Worm (Caenorhabditis elegans) whole organism, L2 larva: ENCODE data around the gene Y43F8B.18.

Source experiments
- C34F6.9 ChIP-seq: fragments of 150-350 bp; optimal IDR thresholded peaks from 2 replicates; lab custom pipeline; 2014; ENCODE audit warnings: missing biosample characterization, missing genetic modification characterization
- F13H6.1 ChIP-seq: sonication (generic microtip); optimal IDR thresholded peaks from 2 replicates; lab custom pipeline; 2016; ENCODE audit warnings: missing genetic modification characterization, missing compliant biosample characterization
- R02D3.7 ChIP-seq: fragments of 150-350 bp; optimal IDR thresholded peaks from 2 replicates; lab custom pipeline; 2014; ENCODE audit warnings: missing biosample characterization, missing genetic modification characterization
- Y55F3AM.14 ChIP-seq: fragments of 200-800 bp; sonication (Bioruptor generic); optimal IDR thresholded peaks from 2 replicates; lab custom pipeline; 2018; ENCODE audit warnings: mild to moderate bottlenecking, missing genetic modification characterization, missing compliant biosample characterization
- ZK546.5 ChIP-seq: sonication (generic microtip); optimal IDR thresholded peaks from 2 replicates; lab custom pipeline; 2017; ENCODE audit warnings: missing biosample characterization, missing genetic modification characterization
- alr-1 ChIP-seq: fragments of 150-350 bp; optimal IDR thresholded peaks from 2 replicates; lab custom pipeline; 2014; ENCODE audit warnings: missing biosample characterization, missing genetic modification characterization
- ama-1 ChIP-seq: fragments of 150-350 bp; optimal IDR thresholded peaks from 2 replicates; lab custom pipeline; 2018; ENCODE audit warnings: inconsistent platforms
- blmp-1 ChIP-seq: sonication (generic microtip); optimal IDR thresholded peaks from 2 replicates; lab custom pipeline; 2017; ENCODE audit warnings: missing genetic modification characterization, mild to moderate bottlenecking, missing compliant biosample characterization, antibody characterized with exemption, moderate library complexity; ENCODE audit not compliant: insufficient read depth
- ceh-16 ChIP-seq: fragments of 150-350 bp; optimal IDR thresholded peaks from 2 replicates; lab custom pipeline; 2014; ENCODE audit warnings: missing biosample characterization, missing genetic modification characterization
- ceh-82 ChIP-seq: fragments of 150-350 bp; optimal IDR thresholded peaks from 2 replicates; lab custom pipeline; 2014; ENCODE audit warnings: missing biosample characterization, missing genetic modification characterization
- crh-2 ChIP-seq: sonication (generic microtip); optimal IDR thresholded peaks from 2 replicates; lab custom pipeline; 2017; ENCODE audit warnings: missing biosample characterization, missing genetic modification characterization
- dmd-4 ChIP-seq: sonication (generic microtip); optimal IDR thresholded peaks from 2 replicates; lab custom pipeline; 2017; ENCODE audit warnings: missing biosample characterization, missing genetic modification characterization
- egl-27 ChIP-seq: sonication (generic microtip); optimal IDR thresholded peaks from 3 replicates; lab custom pipeline; 2017; ENCODE audit warnings: missing biosample characterization, missing genetic modification reagents, missing genetic modification characterization
- elt-1 ChIP-seq: fragments of 150-350 bp; optimal IDR thresholded peaks from 2 replicates; lab custom pipeline; 2014; ENCODE audit warnings: missing biosample characterization, missing genetic modification characterization
- fos-1 ChIP-seq: fragments of 150-350 bp; optimal IDR thresholded peaks from 2 replicates; lab custom pipeline; 2014; ENCODE audit warnings: missing biosample characterization, missing genetic modification characterization
- gmeb-1 ChIP-seq: fragments of 150-350 bp; optimal IDR thresholded peaks from 2 replicates; lab custom pipeline; 2014; ENCODE audit warnings: missing biosample characterization, missing genetic modification characterization
- lin-11 ChIP-seq: fragments of 150-350 bp; sonication (generic microtip); optimal IDR thresholded peaks from 2 replicates; lab custom pipeline; 2014; ENCODE audit warnings: missing biosample characterization, missing genetic modification characterization, inconsistent platforms, mixed read lengths
- lin-13 ChIP-seq: fragments of 150-350 bp; optimal IDR thresholded peaks from 2 replicates; lab custom pipeline; 2014; ENCODE audit warnings: missing biosample characterization, missing genetic modification reagents, missing genetic modification characterization
- lin-39 ChIP-seq: fragments of 150-350 bp; optimal IDR thresholded peaks from 2 replicates; lab custom pipeline; 2014; ENCODE audit warnings: missing biosample characterization, missing genetic modification reagents, missing genetic modification characterization
- lsy-2 ChIP-seq, 2 experiments: fragments of 150-350 bp in 1 of 2; sonication (generic microtip) in 1 of 2; optimal IDR thresholded peaks; 2 replicates each; lab custom pipeline; 2014 to 2017; ENCODE audit warnings: missing biosample characterization in 2 of 2, missing genetic modification characterization in 2 of 2
- mbf-1 ChIP-seq: sonication (generic microtip); optimal IDR thresholded peaks from 2 replicates; lab custom pipeline; 2017; ENCODE audit warnings: missing biosample characterization, missing genetic modification characterization
- mdl-1 ChIP-seq, 2 experiments: fragments of 150-350 bp in 1 of 2; sonication (generic microtip) in 1 of 2; optimal IDR thresholded peaks; 2 replicates each; lab custom pipeline; 2017; ENCODE audit warnings: missing biosample characterization in 2 of 2, missing genetic modification characterization in 2 of 2
- nhr-10 ChIP-seq: sonication (generic microtip); optimal IDR thresholded peaks from 2 replicates; lab custom pipeline; 2017; ENCODE audit warnings: missing biosample characterization, missing genetic modification characterization
- nhr-11 ChIP-seq: fragments of 150-350 bp; optimal IDR thresholded peaks from 2 replicates; lab custom pipeline; 2014; ENCODE audit warnings: missing biosample characterization, missing genetic modification characterization
- nhr-12 ChIP-seq: fragments of 150-350 bp; optimal IDR thresholded peaks from 2 replicates; lab custom pipeline; 2014; ENCODE audit warnings: missing biosample characterization, missing genetic modification characterization
- nhr-129 ChIP-seq: fragments of 150-350 bp; optimal IDR thresholded peaks from 2 replicates; lab custom pipeline; 2014; ENCODE audit warnings: missing biosample characterization, missing genetic modification characterization
- nhr-21 ChIP-seq: fragments of 150-350 bp; optimal IDR thresholded peaks from 2 replicates; lab custom pipeline; 2014; ENCODE audit warnings: missing biosample characterization, missing genetic modification characterization
- nhr-23 ChIP-seq: fragments of 150-350 bp; optimal IDR thresholded peaks from 2 replicates; lab custom pipeline; 2014; ENCODE audit warnings: missing biosample characterization, missing genetic modification reagents, missing genetic modification characterization
- nhr-237 ChIP-seq: fragments of 150-350 bp; optimal IDR thresholded peaks from 2 replicates; lab custom pipeline; 2014; ENCODE audit warnings: missing biosample characterization, missing genetic modification characterization
- nhr-25 ChIP-seq: fragments of 150-350 bp; sonication (generic microtip); optimal IDR thresholded peaks from 3 replicates; lab custom pipeline; 2014; ENCODE audit warnings: missing biosample characterization, missing genetic modification characterization
- nhr-6 ChIP-seq: fragments of 150-350 bp; optimal IDR thresholded peaks from 2 replicates; lab custom pipeline; 2014; ENCODE audit warnings: missing biosample characterization, missing genetic modification characterization
- nhr-77 ChIP-seq: fragments of 150-350 bp; optimal IDR thresholded peaks from 2 replicates; lab custom pipeline; 2014; ENCODE audit warnings: missing biosample characterization, missing genetic modification characterization
- peb-1 ChIP-seq: fragments of 150-350 bp; optimal IDR thresholded peaks from 2 replicates; lab custom pipeline; 2014; ENCODE audit warnings: missing biosample characterization, missing genetic modification characterization
- sem-4 ChIP-seq: fragments of 150-350 bp; optimal IDR thresholded peaks from 2 replicates; lab custom pipeline; 2014; ENCODE audit warnings: missing biosample characterization, missing genetic modification reagents, missing genetic modification characterization
- skn-1 ChIP-seq: sonication (generic microtip); optimal IDR thresholded peaks from 2 replicates; lab custom pipeline; 2017; ENCODE audit warnings: missing biosample characterization, missing genetic modification characterization
- sma-3 ChIP-seq: sonication (generic microtip); optimal IDR thresholded peaks from 2 replicates; lab custom pipeline; 2016; ENCODE audit warnings: missing genetic modification reagents, missing genetic modification characterization, missing compliant biosample characterization
- sma-9 ChIP-seq, 2 experiments: fragments of 150-350 bp in 1 of 2; sonication (generic microtip) in 1 of 2; optimal IDR thresholded peaks; 2 replicates each; lab custom pipeline; 2014 to 2016; ENCODE audit warnings: missing genetic modification characterization in 2 of 2, mild to moderate bottlenecking in 1 of 2, missing biosample characterization in 1 of 2, missing compliant biosample characterization in 1 of 2, missing genetic modification reagents in 1 of 2, moderate library complexity in 1 of 2
- unc-62 ChIP-seq: fragments of 150-350 bp; optimal IDR thresholded peaks from 2 replicates; lab custom pipeline; 2014; ENCODE audit warnings: missing biosample characterization, missing genetic modification reagents, missing genetic modification characterization
- zag-1 ChIP-seq: fragments of 150-350 bp; optimal IDR thresholded peaks from 2 replicates; lab custom pipeline; 2014; ENCODE audit warnings: missing biosample characterization, missing genetic modification characterization
- ztf-11 ChIP-seq: sonication (generic microtip); optimal IDR thresholded peaks from 2 replicates; lab custom pipeline; 2017; ENCODE audit warnings: missing biosample characterization, missing genetic modification characterization
- ztf-4 ChIP-seq: fragments of 150-350 bp; optimal IDR thresholded peaks from 2 replicates; lab custom pipeline; 2014; ENCODE audit warnings: missing biosample characterization, missing genetic modification characterization

Y43F8B.18 gene

DNA sequence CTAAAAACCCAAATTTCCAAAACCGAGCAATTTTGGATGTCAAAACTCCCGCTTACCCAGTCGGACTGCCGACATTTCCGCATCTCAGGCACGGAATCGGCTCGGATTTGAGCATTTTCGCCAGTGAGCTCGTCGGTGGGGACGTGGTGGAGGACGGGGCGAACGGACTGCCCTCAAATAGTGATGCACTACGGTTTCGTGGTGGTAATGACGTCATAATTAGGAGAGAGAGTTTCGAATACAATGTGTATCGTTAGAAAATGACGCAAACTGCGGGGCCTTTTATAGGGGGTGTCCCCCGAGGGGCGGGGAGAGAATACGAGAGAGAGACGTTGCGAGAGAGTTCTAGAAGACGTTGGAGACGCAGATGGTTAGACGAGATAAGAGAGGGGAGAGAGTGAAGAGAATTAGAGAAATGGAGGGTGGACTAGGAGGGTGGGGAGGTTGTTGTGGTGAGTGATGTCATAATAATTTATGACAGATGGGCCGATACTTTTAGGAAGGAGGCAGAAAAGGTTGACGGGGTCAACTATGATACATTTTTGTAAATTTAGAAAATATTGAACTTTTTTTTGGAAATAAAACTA is 36.9 kb downstream of the Y43F8B.18 start (continued):
- peak; percentile 75 for TF ChIP-seq C34F6.9 (tag; lab: Kevin White, UChicago)
- peak; percentile 90 for TF ChIP-seq lin-13 (GFP tag; lab: Kevin White, UChicago)
- TF ChIP-seq alr-1 (tag; lab: Kevin White, UChicago): no peak
- TF ChIP-seq sma-3 (GFP tag; lab: Kevin White, UChicago): peak; percentile 96
- TF ChIP-seq unc-62 (GFP tag; lab: Kevin White, UChicago): peak; percentile 73
- TF ChIP-seq lsy-2 (tag; optimal IDR thresholded peaks at IDR 0.05; lab: Kevin White, UChicago): peak; percentile 65 to 89
- peak; percentile 92 for TF ChIP-seq ztf-4
- peak; percentile 88 for TF ChIP-seq nhr-6 (tag; lab: Kevin White, UChicago)
- peak; percentile 79 for TF ChIP-seq fos-1 (tag; lab: Kevin White, UChicago)
- TF ChIP-seq blmp-1 (tag; lab: Kevin White, UChicago): peak; percentile 77
- peak; percentile 94 for TF ChIP-seq nhr-25 (tag; lab: Kevin White, UChicago)
- peak; percentile 88 for TF ChIP-seq F13H6.1 (tag; lab: Kevin White, UChicago)
- TF ChIP-seq lin-39 (tag; lab: Kevin White, UChicago): peak; percentile 11
- no peak for TF ChIP-seq skn-1

DNA sequence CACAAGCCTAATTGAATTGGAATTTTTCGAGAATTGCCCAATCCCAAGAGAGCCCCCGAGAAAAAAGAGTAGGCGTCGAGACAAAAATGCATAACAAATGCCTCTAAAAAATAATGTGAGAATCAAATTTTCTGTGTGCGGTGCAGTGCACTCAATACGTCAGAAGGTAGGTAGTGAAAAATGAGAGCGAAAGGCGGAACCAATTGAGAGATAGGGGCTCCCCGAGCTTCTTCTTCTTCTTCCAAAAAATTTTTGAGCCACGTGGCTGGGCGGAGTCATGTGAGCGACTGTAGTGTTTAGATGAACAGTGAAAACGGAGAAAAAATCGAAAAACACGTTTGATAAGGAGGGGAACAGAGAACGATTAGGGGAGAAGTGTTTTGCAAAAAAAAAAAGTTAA is 38.8 kb downstream of the Y43F8B.18 start:
- TF ChIP-seq fos-1 (tag; lab: Kevin White, UChicago) (peak; percentile 6), sma-9 (GFP tag; optimal IDR thresholded peaks at IDR 0.05; lab: Kevin White, UChicago) (peak; percentile 66), sma-9 (tag; optimal IDR thresholded peaks at IDR 0.05; lab: Kevin White, UChicago) (no peak), dmd-4 (no peak), F13H6.1 (tag; lab: Kevin White, UChicago) (peak; percentile 4), crh-2 (tag; lab: Kevin White, UChicago) (peak; percentile 82), lin-11 (tag; lab: Kevin White, UChicago) (no peak), lsy-2 (tag; optimal IDR thresholded peaks at IDR 0.05; lab: Kevin White, UChicago) (peak in 1 of 2 experiments; percentile 34), mdl-1 (tag; optimal IDR thresholded peaks at IDR 0.05; lab: Kevin White, UChicago) (peak in 1 of 2 experiments; percentile 33), mbf-1 (tag; lab: Kevin White, UChicago) (no peak), ztf-11 (no peak)

DNA sequence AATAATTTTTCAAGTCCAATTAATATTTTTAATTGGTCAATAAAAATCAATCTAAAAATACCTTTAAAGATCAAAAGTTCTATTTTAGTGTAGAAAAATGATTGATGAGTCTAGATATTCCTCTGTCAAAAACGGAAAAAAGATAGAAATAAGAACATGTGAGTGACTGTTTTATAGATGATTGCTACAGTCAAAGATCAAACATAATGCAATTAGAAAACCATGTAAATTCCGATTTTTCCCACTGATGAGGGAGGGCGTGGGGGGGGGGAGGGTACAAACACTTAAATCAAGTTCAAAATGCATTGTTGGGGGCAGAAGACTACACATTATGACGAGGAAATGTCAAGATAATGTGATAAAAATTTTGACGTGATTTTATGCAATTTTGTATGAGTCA is 40.4 kb downstream of the Y43F8B.18 start:
- peak; percentile 9 for TF ChIP-seq sma-9 (GFP tag; optimal IDR thresholded peaks at IDR 0.05; lab: Kevin White, UChicago)
- no peak for TF ChIP-seq sma-9 (tag; optimal IDR thresholded peaks at IDR 0.05; lab: Kevin White, UChicago)
- TF ChIP-seq blmp-1 (tag; lab: Kevin White, UChicago): peak; percentile 26
- TF ChIP-seq nhr-25 (tag; lab: Kevin White, UChicago): peak; percentile 65
- TF ChIP-seq nhr-12: no peak
- TF ChIP-seq crh-2 (tag; lab: Kevin White, UChicago): no peak

DNA sequence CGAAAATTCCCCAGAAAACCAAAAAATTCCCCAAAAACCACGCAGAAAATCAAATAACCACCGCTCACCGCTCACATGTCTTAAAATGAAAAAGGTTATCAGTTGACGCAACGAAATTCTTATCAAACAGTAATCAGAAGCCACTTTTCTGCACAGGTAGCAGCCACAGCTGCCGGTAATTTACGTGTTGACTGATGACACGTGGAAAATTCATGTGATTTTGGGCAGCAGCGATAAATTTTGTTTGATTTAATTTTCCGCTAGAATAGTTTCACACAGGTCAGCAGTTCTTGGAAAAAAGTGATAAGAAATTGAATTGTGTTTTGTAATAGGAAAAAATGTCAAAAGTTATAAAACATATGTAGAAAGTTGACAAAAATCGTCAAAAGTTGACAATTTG is 41.8 kb downstream of the Y43F8B.18 start:
- TF ChIP-seq ZK546.5 (no peak), fos-1 (tag; lab: Kevin White, UChicago) (peak; percentile 95), Y55F3AM.14 (GFP tag; lab: Kevin White, UChicago) (no peak), F13H6.1 (tag; lab: Kevin White, UChicago) (peak; percentile 60), lin-13 (GFP tag; lab: Kevin White, UChicago) (no peak), sma-9 (GFP tag; optimal IDR thresholded peaks at IDR 0.05; lab: Kevin White, UChicago) (peak; percentile 96), sma-9 (tag; optimal IDR thresholded peaks at IDR 0.05; lab: Kevin White, UChicago) (no peak), ceh-82 (tag; lab: Kevin White, UChicago) (no peak), lin-11 (tag; lab: Kevin White, UChicago) (no peak), alr-1 (tag; lab: Kevin White, UChicago) (no peak), blmp-1 (tag; lab: Kevin White, UChicago) (peak; percentile 16), R02D3.7 (tag; lab: Kevin White, UChicago) (no peak), nhr-23 (no peak), zag-1 (tag; lab: Kevin White, UChicago) (no peak), elt-1 (no peak), sma-3 (GFP tag; lab: Kevin White, UChicago) (peak; percentile 73), dmd-4 (no peak), ceh-16 (tag; lab: Kevin White, UChicago) (no peak), nhr-77 (no peak), egl-27 (tag; lab: Kevin White, UChicago) (peak; percentile 30), ama-1 (lab: Kevin White, UChicago) (no peak), nhr-12 (no peak), skn-1 (no peak), mbf-1 (tag; lab: Kevin White, UChicago) (no peak), nhr-10 (tag; lab: Kevin White, UChicago) (no peak), nhr-6 (tag; lab: Kevin White, UChicago) (no peak), nhr-25 (tag; lab: Kevin White, UChicago) (peak; percentile 57), nhr-129 (tag; lab: Kevin White, UChicago) (peak; percentile 41), peb-1 (tag; lab: Kevin White, UChicago) (no peak), nhr-21 (peak; percentile 53), lin-39 (tag; lab: Kevin White, UChicago) (no peak), gmeb-1 (tag; lab: Kevin White, UChicago) (peak; percentile 66), lsy-2 (tag; optimal IDR thresholded peaks at IDR 0.05; lab: Kevin White, UChicago) (peak in 1 of 2 experiments; percentile 13), nhr-237 (tag; lab: Kevin White, UChicago) (no peak), sem-4 (tag; lab: Kevin White, UChicago) (no peak), mdl-1 (tag; optimal IDR thresholded peaks at IDR 0.05; lab: Kevin White, UChicago) (peak in 1 of 2 experiments; percentile 33), nhr-11 (tag; lab: Kevin White, UChicago) (no peak), ztf-11 (no peak), crh-2 (tag; lab: Kevin White, UChicago) (peak; percentile 98), C34F6.9 (tag; lab: Kevin White, UChicago) (no peak)
